Worm (Caenorhabditis elegans) whole organism, early embryonic: Measurements from ENCODE around the gene lgc-12.

Experiments
- B0310.2 ChIP-seq: sonication (generic microtip); optimal IDR thresholded peaks from 2 replicates; lab custom pipeline; 2016; ENCODE audit warnings: mild to moderate bottlenecking, missing genetic modification characterization, missing compliant biosample characterization
- F13C5.2 ChIP-seq: sonication (generic microtip); optimal IDR thresholded peaks from 2 replicates; lab custom pipeline; 2017; ENCODE audit warnings: mild to moderate bottlenecking, missing genetic modification characterization, inconsistent platforms, missing compliant biosample characterization
- ama-1 ChIP-seq: fragments of 150-350 bp; optimal IDR thresholded peaks from 2 replicates; lab custom pipeline; 2014
- ceh-13 ChIP-seq: fragments of 200-800 bp; sonication (Bioruptor generic); optimal IDR thresholded peaks from 2 replicates; lab custom pipeline; 2018; ENCODE audit warnings: mild to moderate bottlenecking, missing genetic modification characterization, missing compliant biosample characterization
- ets-7 ChIP-seq: sonication (generic microtip); optimal IDR thresholded peaks from 2 replicates; lab custom pipeline; 2016; ENCODE audit warnings: missing genotype, missing genetic modification characterization, missing compliant biosample characterization
- flt-1 ChIP-seq: fragments of 200-800 bp; sonication (Bioruptor generic); IDR thresholded peaks from 2 replicates; pipeline ENCODE4 v1.3.6; 2022; ENCODE audit warnings: missing genetic modification characterization, missing compliant biosample characterization
- hmbx-1 ChIP-seq: sonication (generic microtip); optimal IDR thresholded peaks from 2 replicates; lab custom pipeline; 2016; ENCODE audit warnings: mild to moderate bottlenecking, missing genetic modification characterization, missing compliant biosample characterization
- scrt-1 ChIP-seq: fragments of 200-800 bp; sonication (Bioruptor generic); IDR thresholded peaks from 2 replicates; pipeline ENCODE4 v1.3.6; 2022; ENCODE audit warnings: missing genetic modification characterization, missing compliant biosample characterization
- sea-1 ChIP-seq: fragments of 200-800 bp; sonication (Bioruptor generic); conservative IDR thresholded peaks from 2 replicates; pipeline ENCODE4 v1.3.6; 2022; ENCODE audit warnings: missing genetic modification characterization, missing compliant biosample characterization
- tbx-11 ChIP-seq: fragments of 200-800 bp; sonication (Bioruptor generic); IDR thresholded peaks from 2 replicates; pipeline ENCODE4 v1.3.6; 2022; ENCODE audit warnings: missing genetic modification characterization, missing compliant biosample characterization
- tbx-37 ChIP-seq: fragments of 200-800 bp; sonication (Bioruptor generic); conservative IDR thresholded peaks from 2 replicates; pipeline ENCODE4 v1.3.6; 2022; ENCODE audit warnings: missing genetic modification reagents, missing genetic modification characterization, missing compliant biosample characterization

DNA sequence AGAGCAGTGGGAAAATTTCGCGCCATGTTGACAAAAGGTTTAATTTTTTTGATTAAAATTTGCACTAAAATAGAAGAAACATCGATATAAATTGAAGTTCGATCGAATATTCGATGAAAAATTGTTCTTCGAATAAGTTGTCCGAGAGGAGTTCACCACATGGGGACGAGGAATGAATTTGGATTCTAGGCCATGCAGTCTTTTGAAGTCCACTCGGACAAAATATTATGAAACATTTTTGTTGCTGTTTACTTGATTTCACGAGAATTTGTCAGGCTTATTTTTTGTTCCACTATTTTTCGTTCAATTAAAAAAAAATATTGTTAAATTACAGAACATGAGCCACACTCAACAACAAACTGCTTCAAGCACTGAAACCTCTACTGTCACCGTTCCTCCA, 41.3 kb upstream of the lgc-12 start, which contains the start of the genes cux-7 and C07H6.2:
- TF ChIP-seq ama-1 (lab: Kevin White, UChicago) = no peak
- TF ChIP-seq ets-7 (tag; lab: Kevin White, UChicago) = peak; percentile 57
- TF ChIP-seq ceh-13 (GFP tag; lab: Kevin White, UChicago) = no peak
- no peak for TF ChIP-seq hmbx-1
- peak; percentile 65 for TF ChIP-seq flt-1
- TF ChIP-seq sea-1 (GFP tag; lab: Robert Waterston, UW) = peak; percentile 63; the same call in 1 of the 2 replicates
- TF ChIP-seq tbx-11 (GFP tag; lab: Robert Waterston, UW) = 0 out of 2 replicates have a peak, but pooled peaks have one; percentile 54
- TF ChIP-seq tbx-37 (GFP tag; lab: Robert Waterston, UW) = peak; percentile 98
- TF ChIP-seq F13C5.2 = peak; percentile 55
- peak; percentile 11 for TF ChIP-seq B0310.2
- 0 out of 2 replicates have a peak, but pooled peaks have one; percentile 53 for TF ChIP-seq scrt-1 (GFP tag; lab: Robert Waterston, UW)
